Worm (Caenorhabditis elegans) whole organism, late embryonic: ENCODE results near the gene srh-116.

Experiments used
- C08G9.2 ChIP-seq: sonication (generic microtip); optimal IDR thresholded peaks from 2 replicates; lab custom pipeline; 2016; ENCODE audit warnings: mild to moderate bottlenecking, missing genetic modification characterization, moderate library complexity, missing compliant biosample characterization
- F13H6.1 ChIP-seq: sonication (generic microtip); optimal IDR thresholded peaks from 2 replicates; lab custom pipeline; 2016; ENCODE audit warnings: missing genetic modification characterization, missing compliant biosample characterization
- K09A11.1 ChIP-seq: sonication (generic microtip); optimal IDR thresholded peaks from 2 replicates; lab custom pipeline; 2017; ENCODE audit warnings: antibody characterized with exemption, mild to moderate bottlenecking, missing genetic modification characterization, missing compliant biosample characterization; ENCODE audit not compliant: insufficient read depth
- T23F11.4 ChIP-seq: fragments of 200-800 bp; sonication (Bioruptor generic); optimal IDR thresholded peaks from 2 replicates; lab custom pipeline; 2018; ENCODE audit warnings: mild to moderate bottlenecking, missing genetic modification characterization, missing compliant biosample characterization
- Y22D7AL.16 ChIP-seq: sonication (generic microtip); optimal IDR thresholded peaks from 2 replicates; lab custom pipeline; 2016; ENCODE audit warnings: missing genetic modification characterization, missing compliant biosample characterization
- ceh-14 ChIP-seq: sonication (generic microtip); optimal IDR thresholded peaks from 2 replicates; lab custom pipeline; 2016; ENCODE audit warnings: missing genotype, missing genetic modification characterization, missing compliant biosample characterization
- ceh-18 ChIP-seq: sonication (generic microtip); optimal IDR thresholded peaks from 2 replicates; lab custom pipeline; 2016; ENCODE audit warnings: missing genetic modification characterization, missing compliant biosample characterization
- ceh-22 ChIP-seq: sonication (generic microtip); optimal IDR thresholded peaks from 2 replicates; lab custom pipeline; 2017; ENCODE audit warnings: missing biosample characterization, missing genetic modification characterization
- ceh-24 ChIP-seq: sonication (generic microtip); optimal IDR thresholded peaks from 2 replicates; lab custom pipeline; 2016; ENCODE audit warnings: mild to moderate bottlenecking, missing genetic modification characterization, missing compliant biosample characterization
- ceh-30 ChIP-seq: fragments of 150-350 bp; optimal IDR thresholded peaks from 2 replicates; lab custom pipeline; 2014; ENCODE audit warnings: missing biosample characterization, missing genetic modification characterization
- ceh-31 ChIP-seq: sonication (generic microtip); optimal IDR thresholded peaks from 2 replicates; lab custom pipeline; 2016; ENCODE audit warnings: missing genetic modification characterization, missing compliant biosample characterization
- ceh-45 ChIP-seq: fragments of 200-800 bp; sonication (Bioruptor generic); IDR thresholded peaks from 2 replicates; pipeline ENCODE4 v1.3.6; 2022; ENCODE audit warnings: missing genetic modification reagents, missing genetic modification characterization, missing compliant biosample characterization
- che-1 ChIP-seq: sonication (generic microtip); optimal IDR thresholded peaks from 2 replicates; lab custom pipeline; 2016; ENCODE audit warnings: mild to moderate bottlenecking, missing genetic modification characterization, missing compliant biosample characterization
- dmd-4 ChIP-seq: sonication (generic microtip); optimal IDR thresholded peaks from 2 replicates; lab custom pipeline; 2016; ENCODE audit warnings: borderline replicate concordance, missing genetic modification characterization, missing compliant biosample characterization
- dve-1 ChIP-seq: sonication (generic microtip); optimal IDR thresholded peaks from 2 replicates; lab custom pipeline; 2017; ENCODE audit warnings: antibody characterized with exemption, mild to moderate bottlenecking, missing genetic modification characterization, missing compliant biosample characterization
- elt-2 ChIP-seq: sonication (generic microtip); optimal IDR thresholded peaks from 2 replicates; lab custom pipeline; 2016; ENCODE audit warnings: missing genetic modification reagents, missing genetic modification characterization, missing compliant biosample characterization
- fax-1 ChIP-seq: sonication (generic microtip); optimal IDR thresholded peaks from 2 replicates; lab custom pipeline; 2016; ENCODE audit warnings: missing genotype, missing genetic modification characterization, missing compliant biosample characterization
- fkh-6 ChIP-seq: sonication (generic microtip); optimal IDR thresholded peaks from 2 replicates; lab custom pipeline; 2016; ENCODE audit warnings: missing genetic modification characterization, missing compliant biosample characterization
- hlh-15 ChIP-seq: sonication (generic microtip); optimal IDR thresholded peaks from 2 replicates; lab custom pipeline; 2016; ENCODE audit warnings: missing genetic modification characterization, missing compliant biosample characterization
- hlh-30 ChIP-seq: sonication (generic microtip); optimal IDR thresholded peaks from 2 replicates; lab custom pipeline; 2017; ENCODE audit warnings: antibody characterized with exemption, missing genetic modification characterization, missing compliant biosample characterization; ENCODE audit not compliant: insufficient read depth
- hlh-8 ChIP-seq: sonication (generic microtip); optimal IDR thresholded peaks from 2 replicates; lab custom pipeline; 2016; ENCODE audit warnings: missing genotype, missing genetic modification characterization, missing compliant biosample characterization
- madf-2 ChIP-seq: sonication (generic microtip); optimal IDR thresholded peaks from 2 replicates; lab custom pipeline; 2017; ENCODE audit warnings: missing genetic modification characterization, missing compliant biosample characterization
- nfya-1 ChIP-seq: sonication (generic microtip); optimal IDR thresholded peaks from 2 replicates; lab custom pipeline; 2017; ENCODE audit warnings: missing genetic modification characterization, mild to moderate bottlenecking, missing compliant biosample characterization, antibody characterized with exemption, moderate library complexity
- nhr-11 ChIP-seq: fragments of 150-350 bp; optimal IDR thresholded peaks from 2 replicates; lab custom pipeline; 2014; ENCODE audit warnings: missing biosample characterization, missing genetic modification characterization
- nhr-232 ChIP-seq: sonication (generic microtip); optimal IDR thresholded peaks from 2 replicates; lab custom pipeline; 2016; ENCODE audit warnings: missing genetic modification characterization, missing compliant biosample characterization
- npax-4 ChIP-seq: sonication (generic microtip); optimal IDR thresholded peaks from 2 replicates; lab custom pipeline; 2016; ENCODE audit warnings: missing genetic modification characterization, missing compliant biosample characterization
- pag-3 ChIP-seq: sonication (generic microtip); optimal IDR thresholded peaks from 2 replicates; lab custom pipeline; 2016; ENCODE audit warnings: missing compliant biosample characterization, missing genetic modification characterization, borderline replicate concordance
- pax-1 ChIP-seq: fragments of 150-350 bp; optimal IDR thresholded peaks from 2 replicates; lab custom pipeline; 2014; ENCODE audit warnings: missing biosample characterization, missing genetic modification characterization
- pha-2 ChIP-seq: sonication (generic microtip); optimal IDR thresholded peaks from 2 replicates; lab custom pipeline; 2017; ENCODE audit warnings: mild to moderate bottlenecking, missing genetic modification characterization, missing compliant biosample characterization
- pqm-1 ChIP-seq: sonication (generic microtip); optimal IDR thresholded peaks from 2 replicates; lab custom pipeline; 2016; ENCODE audit warnings: missing genetic modification characterization, missing compliant biosample characterization
- sdc-2 ChIP-seq: sonication (generic microtip); optimal IDR thresholded peaks from 2 replicates; lab custom pipeline; 2016; ENCODE audit warnings: missing genotype, missing genetic modification characterization, missing compliant biosample characterization
- syd-9 ChIP-seq: sonication (generic microtip); optimal IDR thresholded peaks from 2 replicates; lab custom pipeline; 2016; ENCODE audit warnings: mild to moderate bottlenecking, missing genetic modification characterization, moderate library complexity, missing compliant biosample characterization
- tbx-2 ChIP-seq: sonication (generic microtip); optimal IDR thresholded peaks from 2 replicates; lab custom pipeline; 2016; ENCODE audit warnings: missing genetic modification characterization, missing compliant biosample characterization
- tbx-7 ChIP-seq: sonication (generic microtip); optimal IDR thresholded peaks from 2 replicates; lab custom pipeline; 2016; ENCODE audit warnings: missing genotype, missing genetic modification characterization, missing compliant biosample characterization
- unc-3 ChIP-seq, 2 experiments: fragments of 200-800 bp in 1 of 2; sonication (Bioruptor generic) in 1 of 2; sonication (generic microtip) in 1 of 2; conservative IDR thresholded peaks in 1 of 2; optimal IDR thresholded peaks in 1 of 2; 2 replicates each; pipeline versions ENCODE4 v1.3.6 to Lab custom; 2016 to 2022; ENCODE audit warnings: missing compliant biosample characterization in 2 of 2, missing genetic modification characterization in 2 of 2, missing genetic modification reagents in 1 of 2
- unc-55 ChIP-seq: sonication (generic microtip); optimal IDR thresholded peaks from 2 replicates; lab custom pipeline; 2017; ENCODE audit warnings: missing biosample characterization, missing genetic modification reagents, missing genetic modification characterization
- unc-86 ChIP-seq: sonication (generic microtip); optimal IDR thresholded peaks from 2 replicates; lab custom pipeline; 2016; ENCODE audit warnings: missing genetic modification characterization, missing compliant biosample characterization
- zip-5 ChIP-seq: sonication (generic microtip); optimal IDR thresholded peaks from 2 replicates; lab custom pipeline; 2016; ENCODE audit warnings: missing genetic modification characterization, missing compliant biosample characterization
- ztf-16 ChIP-seq: sonication (generic microtip); optimal IDR thresholded peaks from 2 replicates; lab custom pipeline; 2017; ENCODE audit warnings: missing genetic modification characterization, missing compliant biosample characterization

srh-116 gene

DNA sequence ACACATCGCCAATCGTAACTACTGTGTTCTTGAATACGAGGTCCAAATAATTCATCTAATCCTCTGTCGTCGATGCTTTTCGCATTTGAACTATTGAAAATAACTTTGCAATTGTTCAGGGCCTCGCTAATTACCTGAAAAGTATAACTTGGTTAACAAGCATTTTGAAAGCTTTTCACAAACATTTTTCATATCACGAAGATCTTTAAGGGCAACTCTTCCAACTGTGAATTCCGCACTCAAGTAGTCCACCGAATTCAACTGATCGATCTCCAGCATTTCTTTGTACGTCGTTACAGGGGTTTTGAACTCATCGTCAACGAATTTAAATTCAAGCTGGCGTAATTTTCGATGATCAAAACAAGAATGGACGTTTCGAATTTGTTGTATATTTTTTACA, 41.5 kb upstream of the srh-116 start:
- TF ChIP-seq F13H6.1 (tag; lab: Kevin White, UChicago) (no peak), ceh-18 (no peak), nhr-232 (tag; lab: Kevin White, UChicago) (no peak), hlh-15 (tag; lab: Kevin White, UChicago) (no peak), npax-4 (tag; lab: Kevin White, UChicago) (no peak), ztf-16 (tag; lab: Kevin White, UChicago) (no peak), fkh-6 (tag; lab: Kevin White, UChicago) (no peak), ceh-14 (tag; lab: Kevin White, UChicago) (no peak), zip-5 (tag; lab: Kevin White, UChicago) (no peak), fax-1 (no peak), tbx-7 (no peak)

- TF ChIP-seq nhr-11 (tag; lab: Kevin White, UChicago) (no peak), tbx-2 (tag; lab: Kevin White, UChicago) (no peak), che-1 (tag; lab: Kevin White, UChicago) (no peak), ceh-18 (no peak), T23F11.4 (no peak), dmd-4 (no peak), ceh-22 (no peak), ztf-16 (tag; lab: Kevin White, UChicago) (no peak), fkh-6 (tag; lab: Kevin White, UChicago) (no peak), ceh-24 (tag; lab: Kevin White, UChicago) (no peak), elt-2 (no peak), pha-2 (tag; lab: Kevin White, UChicago) (no peak), K09A11.1 (tag; lab: Kevin White, UChicago) (no peak), C08G9.2 (tag; lab: Kevin White, UChicago) (no peak), unc-55 (no peak)
Observed at ce11 chrV:17292740-17293139, 37.8 kb upstream of the srh-116 start.

ce11 chrV:17284159-17284558, 29.2 kb upstream of the srh-116 start:
- no peak for TF ChIP-seq dmd-4
- no peak for TF ChIP-seq unc-86
- no peak for TF ChIP-seq hlh-8 (tag; lab: Kevin White, UChicago)
- TF ChIP-seq ceh-30 (tag; lab: Kevin White, UChicago) = no peak
- TF ChIP-seq elt-2 = no peak
- no peak for TF ChIP-seq tbx-7
- TF ChIP-seq Y22D7AL.16 (tag; lab: Kevin White, UChicago) = no peak

- TF ChIP-seq pag-3 (tag; lab: Kevin White, UChicago) = no peak
- no peak for TF ChIP-seq madf-2
- no peak for TF ChIP-seq dve-1 (tag; lab: Kevin White, UChicago)
- no peak for TF ChIP-seq hlh-15 (tag; lab: Kevin White, UChicago)
- no peak for TF ChIP-seq ceh-45 (GFP tag; lab: Robert Waterston, UW)
- no peak for TF ChIP-seq che-1 (tag; lab: Kevin White, UChicago)
- no peak for TF ChIP-seq elt-2
- TF ChIP-seq zip-5 (tag; lab: Kevin White, UChicago) = no peak
Observed at ce11 chrV:17273249-17273648, 18.3 kb upstream of the srh-116 start, which contains the start of gene K10G4.10. TSS of gene K10G4.10 (plus strand) at chrV:17273549.

ce11 chrV:17272112-17272511, 17.2 kb upstream of the srh-116 start:
- TF ChIP-seq nfya-1 (no peak), fkh-6 (tag; lab: Kevin White, UChicago) (no peak), ceh-18 (no peak), elt-2 (no peak), pax-1 (tag; lab: Kevin White, UChicago) (no peak), sdc-2 (tag; lab: Kevin White, UChicago) (no peak), npax-4 (tag; lab: Kevin White, UChicago) (no peak), tbx-2 (tag; lab: Kevin White, UChicago) (no peak), unc-55 (no peak), ceh-31 (tag; lab: Kevin White, UChicago) (no peak), unc-3 (GFP tag; conservative IDR thresholded peaks at IDR 0.05; lab: Robert Waterston, UW) (no peak), unc-3 (tag; optimal IDR thresholded peaks at IDR 0.05; lab: Kevin White, UChicago) (no peak), syd-9 (tag; lab: Kevin White, UChicago) (no peak), madf-2 (no peak), pqm-1 (tag; lab: Kevin White, UChicago) (no peak), dmd-4 (no peak), hlh-30 (tag; lab: Kevin White, UChicago) (no peak)
